Worm (Caenorhabditis elegans) whole organism, midembryonic: ENCODE measurements around the gene C25E10.12.

Source experiments
- cog-1 ChIP-seq: sonication (generic microtip); optimal IDR thresholded peaks from 2 replicates; lab custom pipeline; 2016; ENCODE audit warnings: missing genetic modification characterization, missing compliant biosample characterization
- tab-1 ChIP-seq: fragments of 200-800 bp; sonication (Bioruptor generic); IDR thresholded peaks from 2 replicates; pipeline ENCODE4 v1.3.6; 2022; ENCODE audit warnings: missing genetic modification characterization, missing compliant biosample characterization
- ztf-23 ChIP-seq: fragments of 200-800 bp; sonication (Bioruptor generic); IDR thresholded peaks from 2 replicates; pipeline ENCODE4 v1.3.6; 2022; ENCODE audit warnings: missing genetic modification reagents, missing genetic modification characterization, missing compliant biosample characterization
- ztf-29 ChIP-seq: fragments of 200-800 bp; sonication (Bioruptor generic); IDR thresholded peaks from 2 replicates; pipeline ENCODE4 v1.3.6; 2022; ENCODE audit warnings: missing genetic modification reagents, missing genetic modification characterization, missing compliant biosample characterization

DNA sequence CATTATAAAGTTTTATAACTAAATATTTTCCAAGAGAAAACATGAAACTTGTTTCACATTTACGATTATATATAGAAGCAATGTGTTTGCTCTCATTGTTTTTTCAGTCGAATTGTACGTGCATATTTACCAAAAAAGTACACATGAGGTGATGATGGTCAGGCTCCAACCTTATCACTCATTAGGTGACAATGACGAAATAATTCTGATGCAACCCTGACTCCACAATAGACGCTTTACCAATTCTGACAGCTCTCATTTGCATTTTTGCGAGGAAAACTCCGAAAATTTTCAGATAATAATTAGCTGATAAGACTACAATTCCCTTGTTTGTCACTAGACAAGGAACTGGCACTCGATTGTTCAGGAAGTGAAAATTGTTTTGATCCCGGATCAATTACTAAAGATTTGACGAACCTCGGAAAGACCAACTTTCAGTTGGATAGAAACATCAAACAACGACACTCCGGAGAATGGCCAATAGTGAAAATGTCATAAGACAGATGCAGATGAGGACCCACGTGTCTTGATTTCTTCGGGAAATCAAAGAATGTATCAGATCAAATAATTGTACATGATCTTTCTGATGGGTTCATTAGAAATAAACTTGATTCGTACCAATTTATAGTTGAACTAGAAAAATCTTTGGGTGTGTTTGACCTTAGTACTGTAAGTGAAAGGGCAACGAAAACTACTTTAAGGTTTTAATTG is 16.7 kb upstream of the C25E10.12 start:
- TF ChIP-seq cog-1 (tag; lab: Kevin White, UChicago) (no peak), ztf-29 (GFP tag; lab: Robert Waterston, UW) (no peak), tab-1 (GFP tag; lab: Robert Waterston, UW) (no peak), ztf-23 (GFP tag; lab: Robert Waterston, UW) (no peak)
